Fruit fly (Drosophila melanogaster) whole organism, larva: ENCODE measurements around the gene pasi1.

Experiments used
- noc ChIP-seq: fragments of 200-800 bp; sonication (Bioruptor generic); optimal IDR thresholded peaks from 3 replicates; lab custom pipeline; 2019; ENCODE audit warnings: missing biosample characterization, mild to moderate bottlenecking, missing genetic modification characterization, moderate library complexity

The pasi1 gene

dm6 chr3R:17828653-17829052, 33.8 kb downstream of the pasi1 start:
- TF ChIP-seq noc (tag; lab: Kevin White, UChicago), result no peak

dm6 chr3R:17830528-17830927, 35.7 kb downstream of the pasi1 start:
- TF ChIP-seq noc (tag; lab: Kevin White, UChicago), result no peak
